Fruit fly (Drosophila melanogaster) whole organism, pupa: ENCODE data around the gene ssx.

ENCODE experiments used
- CG10348 ChIP-seq: fragments of 200-800 bp; sonication (Bioruptor generic); IDR thresholded peaks from 2 replicates; pipeline ENCODE4 v1.3.6; 2022; ENCODE audit warnings: missing biosample characterization, missing genetic modification characterization
- CG12605 ChIP-seq: fragments of 200-800 bp; sonication (Bioruptor generic); IDR thresholded peaks from 2 replicates; pipeline ENCODE4 v1.3.6; 2022; ENCODE audit warnings: missing biosample characterization, missing genetic modification characterization
- CG13204 ChIP-seq: fragments of 200-800 bp; sonication (Bioruptor generic); optimal IDR thresholded peaks from 2 replicates; lab custom pipeline; 2018; ENCODE audit warnings: missing biosample characterization, mild to moderate bottlenecking, missing genetic modification characterization, moderate library complexity
- CG14655 ChIP-seq: fragments of 200-800 bp; sonication (Bioruptor generic); optimal IDR thresholded peaks from 3 replicates; lab custom pipeline; 2017; ENCODE audit warnings: mild to moderate bottlenecking, missing biosample characterization, missing genetic modification reagents, missing genetic modification characterization
- CG15710 ChIP-seq: fragments of 200-800 bp; sonication (Bioruptor generic); optimal IDR thresholded peaks from 2 replicates; lab custom pipeline; 2018; ENCODE audit warnings: missing biosample characterization, mild to moderate bottlenecking, missing genetic modification characterization, moderate library complexity
- CG17806 ChIP-seq: fragments of 200-800 bp; sonication (Bioruptor generic); optimal IDR thresholded peaks from 2 replicates; lab custom pipeline; 2018; ENCODE audit warnings: missing biosample characterization, mild to moderate bottlenecking, missing genetic modification characterization, moderate library complexity
- CG32121 ChIP-seq: fragments of 200-800 bp; sonication (Bioruptor generic); IDR thresholded peaks from 2 replicates; pipeline ENCODE4 v1.3.6; 2022; ENCODE audit warnings: missing biosample characterization, missing genetic modification characterization
- CG34367 ChIP-seq: fragments of 200-800 bp; sonication (Bioruptor generic); optimal IDR thresholded peaks from 2 replicates; lab custom pipeline; 2018; ENCODE audit warnings: missing biosample characterization, mild to moderate bottlenecking, missing genetic modification characterization
- CG4496 ChIP-seq: fragments of 200-800 bp; sonication (Bioruptor generic); IDR thresholded peaks from 3 replicates; pipeline ENCODE4 v1.3.6; 2022; ENCODE audit warnings: missing biosample characterization, missing genetic modification characterization
- CG8159 ChIP-seq: fragments of 200-800 bp; sonication (Bioruptor generic); optimal IDR thresholded peaks from 3 replicates; lab custom pipeline; 2018; ENCODE audit warnings: missing biosample characterization, mild to moderate bottlenecking, missing genetic modification characterization, moderate library complexity
- CG8301 ChIP-seq: fragments of 200-800 bp; sonication (Bioruptor generic); optimal IDR thresholded peaks from 2 replicates; lab custom pipeline; 2018; ENCODE audit warnings: missing biosample characterization, mild to moderate bottlenecking, missing genetic modification characterization
- CG9948 ChIP-seq: fragments of 200-800 bp; sonication (Bioruptor generic); optimal IDR thresholded peaks from 2 replicates; lab custom pipeline; 2018; ENCODE audit warnings: missing biosample characterization, mild to moderate bottlenecking, missing genetic modification characterization, moderate library complexity
- D1 ChIP-seq: fragments of 200-800 bp; sonication (Bioruptor generic); optimal IDR thresholded peaks from 2 replicates; lab custom pipeline; 2018; ENCODE audit warnings: missing biosample characterization, mild to moderate bottlenecking, missing genetic modification characterization, moderate library complexity
- EcR ChIP-seq: fragments of 200-800 bp; sonication (Bioruptor generic); optimal IDR thresholded peaks from 3 replicates; lab custom pipeline; 2019; ENCODE audit warnings: missing biosample characterization, missing genetic modification characterization, mild to moderate bottlenecking, moderate library complexity, missing genetic modification reagents
- Ets98B ChIP-seq: fragments of 200-800 bp; sonication (Bioruptor generic); IDR thresholded peaks from 2 replicates; pipeline ENCODE4 v1.3.6; 2022; ENCODE audit warnings: missing biosample characterization, missing genetic modification characterization
- Pif1A ChIP-seq: fragments of 200-800 bp; sonication (Bioruptor generic); optimal IDR thresholded peaks from 3 replicates; lab custom pipeline; 2016; ENCODE audit warnings: missing biosample characterization, missing genetic modification characterization
- Pif1B ChIP-seq: fragments of 200-800 bp; sonication (Bioruptor generic); optimal IDR thresholded peaks from 3 replicates; lab custom pipeline; 2016; ENCODE audit warnings: missing biosample characterization, missing genetic modification characterization
- Snoo ChIP-seq: fragments of 200-800 bp; sonication (Bioruptor generic); optimal IDR thresholded peaks from 3 replicates; lab custom pipeline; 2017; ENCODE audit warnings: missing biosample characterization, mild to moderate bottlenecking, missing genetic modification characterization, inconsistent platforms
- fd96Ca ChIP-seq: fragments of 200-800 bp; sonication (Bioruptor generic); IDR thresholded peaks from 3 replicates; pipeline ENCODE4 v1.3.6; 2022; ENCODE audit warnings: missing biosample characterization, missing genetic modification characterization
- gl ChIP-seq: fragments of 200-800 bp; sonication (Bioruptor generic); optimal IDR thresholded peaks from 2 replicates; lab custom pipeline; 2018; ENCODE audit warnings: missing biosample characterization, mild to moderate bottlenecking, missing genetic modification characterization
- rn ChIP-seq: fragments of 200-800 bp; sonication (Bioruptor generic); IDR thresholded peaks from 2 replicates; pipeline ENCODE4 v1.3.6; 2022; ENCODE audit warnings: missing biosample characterization, missing genetic modification characterization

Gene ssx

dm6 chrX:1411225-1411932 is 41.0 kb downstream of the ssx start:
- TF ChIP-seq fd96Ca (GFP tag; lab: Robert Waterston, UW) = 0 out of 3 replicates have a peak, but pooled peaks have one; percentile 23
- TF ChIP-seq gl (tag; lab: Kevin White, UChicago) = no peak
- no peak for TF ChIP-seq Ets98B (GFP tag; lab: Robert Waterston, UW)
- no peak for TF ChIP-seq Pif1A
- peak; percentile 42 for TF ChIP-seq CG9948 (tag; lab: Kevin White, UChicago)
- TF ChIP-seq CG8301 (tag; lab: Kevin White, UChicago) = peak; percentile 30
- peak; percentile 16 for TF ChIP-seq CG15710 (tag; lab: Kevin White, UChicago)
- TF ChIP-seq CG17806 (tag; lab: Kevin White, UChicago) = peak; percentile 27
- peak; percentile 21 for TF ChIP-seq CG34367 (tag; lab: Kevin White, UChicago)
- peak; percentile 71 for TF ChIP-seq CG13204 (GFP tag; lab: Kevin White, UChicago)
- 0 out of 3 replicates have a peak, but pooled peaks have one; percentile 26 for TF ChIP-seq CG4496 (GFP tag; lab: Robert Waterston, UW)
- peak; percentile 35 for TF ChIP-seq CG14655 (GFP tag; lab: Kevin White, UChicago)
- TF ChIP-seq CG32121 (GFP tag; lab: Robert Waterston, UW) = no peak
- TF ChIP-seq Pif1B (GFP tag; lab: Kevin White, UChicago) = no peak
- TF ChIP-seq Snoo (tag; lab: Kevin White, UChicago) = no peak
- TF ChIP-seq rn (GFP tag; lab: Robert Waterston, UW) = no peak
- no peak for TF ChIP-seq CG10348 (GFP tag; lab: Robert Waterston, UW)
- TF ChIP-seq CG8159 (tag; lab: Kevin White, UChicago) = peak; percentile 30
- TF ChIP-seq CG12605 (GFP tag; lab: Robert Waterston, UW) = no peak
- no peak for TF ChIP-seq D1
- no peak for TF ChIP-seq EcR (GFP tag; lab: Kevin White, UChicago)
- TF ChIP-seq, all 21 proteins: peak for 10

dm6 chrX:1414269-1414668 is 43.9 kb downstream of the ssx start:
- TF ChIP-seq CG15710 (tag; lab: Kevin White, UChicago) (no peak), fd96Ca (GFP tag; lab: Robert Waterston, UW) (no peak), CG34367 (tag; lab: Kevin White, UChicago) (no peak), gl (tag; lab: Kevin White, UChicago) (no peak), rn (GFP tag; lab: Robert Waterston, UW) (no peak), Snoo (tag; lab: Kevin White, UChicago) (no peak), CG8301 (tag; lab: Kevin White, UChicago) (no peak), D1 (no peak)
- TF ChIP-seq, all 21 proteins: peak for 0
